Worm (Caenorhabditis elegans): Measurements from ENCODE around the gene fbxa-112.

ce11 chrV:16973338-16973737, 25.4 kb upstream of the fbxa-112 start:
- TF ChIP-seq F37D6.2 (tag; optimal IDR thresholded peaks at IDR 0.05) (no peak), nhr-25 (tag; optimal IDR thresholded peaks at IDR 0.05; ENCODE audit: borderline replicate concordance, insufficient read depth) (no peak), pha-4 (GFP tag; IDR thresholded peaks at IDR 0.05) (no peak), pha-4 (tag; optimal IDR thresholded peaks at IDR 0.05) (no peak), dpl-1 (GFP tag; optimal IDR thresholded peaks at IDR 0.05) (no peak), dve-1 (tag; optimal IDR thresholded peaks at IDR 0.05; ENCODE audit: insufficient read depth) (no peak), R02D3.7 (tag; optimal IDR thresholded peaks at IDR 0.05) (no peak), ama-1 (optimal IDR thresholded peaks at IDR 0.05) (no peak), ZK546.5 (tag; optimal IDR thresholded peaks at IDR 0.05) (no peak), unc-62 (GFP tag; optimal IDR thresholded peaks at IDR 0.05 in 1 of 2) (peak in 1 of 2 experiments; percentile 91), unc-62 (tag; optimal IDR thresholded peaks at IDR 0.05) (no peak), nhr-77 (tag; optimal IDR thresholded peaks at IDR 0.05) (no peak)
